Worm (Caenorhabditis elegans) whole organism, early embryonic: ENCODE measurements around the gene glc-3.
"Not testable (repeated sequence)": the region's sequence is repeated elsewhere in the genome, so short reads cannot be mapped to it uniquely, and the experiment has no call there.

Source experiments
- ets-7 ChIP-seq: sonication (generic microtip); optimal IDR thresholded peaks from 2 replicates; lab custom pipeline; 2016; ENCODE audit warnings: missing genotype, missing genetic modification characterization, missing compliant biosample characterization
- flt-1 ChIP-seq: fragments of 200-800 bp; sonication (Bioruptor generic); IDR thresholded peaks from 2 replicates; pipeline ENCODE4 v1.3.6; 2022; ENCODE audit warnings: missing genetic modification characterization, missing compliant biosample characterization
- tbx-37 ChIP-seq: fragments of 200-800 bp; sonication (Bioruptor generic); conservative IDR thresholded peaks from 2 replicates; pipeline ENCODE4 v1.3.6; 2022; ENCODE audit warnings: missing genetic modification reagents, missing genetic modification characterization, missing compliant biosample characterization

DNA sequence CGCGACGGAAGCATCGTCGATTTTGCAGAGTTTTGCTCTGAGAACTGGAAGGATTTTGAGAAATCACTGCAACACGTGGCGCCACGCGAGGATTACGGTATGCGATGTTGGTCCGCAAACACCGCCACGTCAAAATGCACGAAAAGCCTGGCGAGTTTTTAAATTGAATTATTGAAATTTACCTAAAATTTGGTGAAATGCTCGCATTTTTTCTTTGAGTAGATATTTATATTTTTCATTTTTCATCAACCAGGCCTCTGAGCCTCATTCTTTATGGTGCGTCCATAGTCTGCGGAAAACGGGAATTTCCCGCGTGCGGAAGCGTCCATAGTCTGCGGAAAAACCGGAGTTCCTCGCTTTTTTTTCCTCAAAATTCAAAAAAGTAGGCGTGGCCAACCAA, 17.4 kb upstream of the glc-3 start, which contains the start of gene ZC317.7:
- not testable (repeated sequence) for TF ChIP-seq ets-7; flt-1 (GFP tag; lab: Robert Waterston, UW); tbx-37 (GFP tag; lab: Robert Waterston, UW)
